Fruit fly (Drosophila melanogaster): ENCODE results near the gene GstT3.

The GstT3 gene

dm6 chrX:20480382-20480781, 13.1 kb downstream of the GstT3 start (continued):
- TF ChIP-seq gcm (GFP tag; optimal IDR thresholded peaks at IDR 0.05) (peak; percentile 46), NfI (GFP tag; optimal IDR thresholded peaks at IDR 0.05) (peak; percentile 73), wor (GFP tag; IDR thresholded peaks at IDR 0.05) (peak; percentile 37; the same call in 1 of the 2 replicates), CG3726 (GFP tag; IDR thresholded peaks at IDR 0.05) (0 out of 3 replicates have a peak, but pooled peaks have one; percentile 39), Poxn (GFP tag; IDR thresholded peaks at IDR 0.05) (no peak), CG17802 (tag; optimal IDR thresholded peaks at IDR 0.05) (peak; percentile 48), ap (GFP tag; IDR thresholded peaks at IDR 0.05) (peak; percentile 59), mam (GFP tag; optimal IDR thresholded peaks at IDR 0.05) (peak; percentile 77), C15 (GFP tag; IDR thresholded peaks at IDR 0.05) (no peak), gem (tag; optimal IDR thresholded peaks at IDR 0.05) (peak; percentile 85), CG4282 (GFP tag; optimal IDR thresholded peaks at IDR 0.05) (peak; percentile 11), HmgZ (tag; optimal IDR thresholded peaks at IDR 0.05) (peak; percentile 65), sna (GFP tag; IDR thresholded peaks at IDR 0.05; ENCODE audit: partially characterized antibody) (no peak), Nf-YB (GFP tag; optimal IDR thresholded peaks at IDR 0.05) (peak; percentile 37), ara (GFP tag; IDR thresholded peaks at IDR 0.05) (no peak), E2f2 (GFP tag; IDR thresholded peaks at IDR 0.05) (peak; percentile 41; the same call in 1 of the 2 replicates), fd96Cb (tag; optimal IDR thresholded peaks at IDR 0.05) (peak; percentile 74), fu2 (GFP tag; optimal IDR thresholded peaks at IDR 0.05) (peak; percentile 51), caup (GFP tag; optimal IDR thresholded peaks at IDR 0.05; ENCODE audit: severe bottlenecking) (peak; percentile 40), Asciz (GFP tag; optimal IDR thresholded peaks at IDR 0.05) (peak; percentile 36), lab (GFP tag; optimal IDR thresholded peaks at IDR 0.05) (peak; percentile 79), dati (GFP tag; IDR thresholded peaks at IDR 0.05) (no peak), Chrac-16 (GFP tag; optimal IDR thresholded peaks at IDR 0.05) (peak; percentile 80), gce (GFP tag; IDR thresholded peaks at IDR 0.05) (0 out of 3 replicates have a peak, but pooled peaks have one; percentile 55), nerfin-1 (tag; optimal IDR thresholded peaks at IDR 0.05) (no peak), ken (GFP tag; IDR thresholded peaks at IDR 0.05) (peak; percentile 83), CG10321 (GFP tag; IDR thresholded peaks at IDR 0.05) (no peak; the same call in 1 of the 2 replicates), en (GFP tag; optimal IDR thresholded peaks at IDR 0.05) (peak; percentile 47), Atf-2 (GFP tag; optimal IDR thresholded peaks at IDR 0.05) (peak; percentile 68), CG9727 (GFP tag; optimal IDR thresholded peaks at IDR 0.05) (peak; percentile 73), crc (GFP tag; optimal IDR thresholded peaks at IDR 0.05) (peak; percentile 56), CG34224 (GFP tag; IDR thresholded peaks at IDR 0.05; ENCODE audit: partially characterized antibody) (no peak), Mad (GFP tag; optimal IDR thresholded peaks at IDR 0.05) (peak; percentile 59), CG5245 (GFP tag; optimal IDR thresholded peaks at IDR 0.05) (peak; percentile 47), Hand (GFP tag; optimal IDR thresholded peaks at IDR 0.05) (no peak), disco-r (GFP tag; optimal IDR thresholded peaks at IDR 0.05) (peak; percentile 72), sima (GFP tag; optimal IDR thresholded peaks at IDR 0.05) (no peak), NK7.1 (GFP tag; optimal IDR thresholded peaks at IDR 0.05) (peak; percentile 51)

dm6 chrX:20481404-20481803, 14.1 kb downstream of the GstT3 start:
- TF ChIP-seq Dref (GFP tag; IDR thresholded peaks at IDR 0.05) (no peak), CG5953 (GFP tag; IDR thresholded peaks at IDR 0.05) (no peak), Sry-δ (GFP tag; optimal IDR thresholded peaks at IDR 0.05) (no peak), CG14014 (GFP tag; IDR thresholded peaks at IDR 0.05) (no peak), CG1024 (GFP tag; IDR thresholded peaks at IDR 0.05) (no peak), da (GFP tag; optimal IDR thresholded peaks at IDR 0.05) (no peak), exex (tag; optimal IDR thresholded peaks at IDR 0.05) (peak; percentile 76), CG11398 (GFP tag; optimal IDR thresholded peaks at IDR 0.05) (no peak), sens-2 (GFP tag; IDR thresholded peaks at IDR 0.05) (no peak), CG8281 (tag; optimal IDR thresholded peaks at IDR 0.05) (no peak), tll (GFP tag; optimal IDR thresholded peaks at IDR 0.05) (no peak), kay (GFP tag; optimal IDR thresholded peaks at IDR 0.05) (no peak), GATAe (GFP tag; conservative IDR thresholded peaks at IDR 0.05) (peak; percentile 61; the same call in 1 of the 2 replicates), HmgZ (tag; optimal IDR thresholded peaks at IDR 0.05) (peak; percentile 2), nmo (GFP tag; optimal IDR thresholded peaks at IDR 0.05) (no peak), usp (GFP tag; optimal IDR thresholded peaks at IDR 0.05) (no peak)

All from whole organism, embryonic.